Worm (Caenorhabditis elegans): ENCODE data around the gene lgc-57.

lgc-57 gene

ce11 chrII:10694713-10695112, at the start of gene lgc-57:
Gene lgc-57 (plus strand): TSS chrII:10695013.
- no peak for TF ChIP-seq unc-62 (GFP tag; optimal IDR thresholded peaks at IDR 0.05)

ce11 chrII:10646901-10647566, 47.8 kb upstream of the lgc-57 start, which contains the start of gene M28.10:
Gene M28.10 (plus strand): TSS chrII:10647516.
- no peak for TF ChIP-seq unc-62 (GFP tag; optimal IDR thresholded peaks at IDR 0.05)

ce11 chrII:10652112-10652511, 42.7 kb upstream of the lgc-57 start, which contains the start of gene nphp-1:
Gene nphp-1 (minus strand): TSS chrII:10652256.
- no peak for TF ChIP-seq unc-62 (GFP tag; optimal IDR thresholded peaks at IDR 0.05)

- TF ChIP-seq unc-62 (GFP tag; optimal IDR thresholded peaks at IDR 0.05): no peak
These were observed 41.3 kb upstream of the lgc-57 start for ce11 chrII:10653559-10653958.

- TF ChIP-seq unc-62 (GFP tag; optimal IDR thresholded peaks at IDR 0.05): no peak
These were observed 40.4 kb upstream of the lgc-57 start for ce11 chrII:10654435-10654834.

ce11 chrII:10656395-10656794, 38.4 kb upstream of the lgc-57 start:
- no peak for TF ChIP-seq unc-62 (GFP tag; optimal IDR thresholded peaks at IDR 0.05)

ce11 chrII:10657632-10658108, 37.1 kb upstream of the lgc-57 start, which contains the start of gene lact-3:
Gene lact-3 (minus strand): TSS chrII:10657682.
- no peak for TF ChIP-seq unc-62 (GFP tag; optimal IDR thresholded peaks at IDR 0.05)

- no peak for TF ChIP-seq unc-62 (GFP tag; optimal IDR thresholded peaks at IDR 0.05)
These were observed 36.1 kb upstream of the lgc-57 start, which contains the start of the genes snu-13 and rsp-7 for ce11 chrII:10658576-10659256. Gene snu-13 (minus strand): TSS chrII:10658626. Gene rsp-7 (plus strand): TSS chrII:10659206.

- TF ChIP-seq unc-62 (GFP tag; optimal IDR thresholded peaks at IDR 0.05): no peak
These were observed 35.2 kb upstream of the lgc-57 start for ce11 chrII:10659585-10659984.

- TF ChIP-seq unc-62 (GFP tag; optimal IDR thresholded peaks at IDR 0.05): no peak
These were observed 33.9 kb upstream of the lgc-57 start, which contains the start of gene marc-2 for ce11 chrII:10660892-10661291. Gene marc-2 (minus strand): TSS chrII:10660992.

- no peak for TF ChIP-seq unc-62 (GFP tag; optimal IDR thresholded peaks at IDR 0.05)
These were observed 33.3 kb upstream of the lgc-57 start for ce11 chrII:10661448-10662064.

ce11 chrII:10662279-10662678, 32.5 kb upstream of the lgc-57 start:
- no peak for TF ChIP-seq unc-62 (GFP tag; optimal IDR thresholded peaks at IDR 0.05)

ce11 chrII:10662698-10663097, 32.1 kb upstream of the lgc-57 start, which contains the start of gene D2089.8:
Gene D2089.8 (minus strand): TSS chrII:10662781.
- TF ChIP-seq unc-62 (GFP tag; optimal IDR thresholded peaks at IDR 0.05): no peak

- no peak for TF ChIP-seq unc-62 (GFP tag; optimal IDR thresholded peaks at IDR 0.05)
These were observed 29.8 kb upstream of the lgc-57 start, which contains the start of gene D2089.3 for ce11 chrII:10665031-10665430. Gene D2089.3 (minus strand): TSS chrII:10665131.

- TF ChIP-seq unc-62 (GFP tag; optimal IDR thresholded peaks at IDR 0.05): no peak
These were observed 19.5 kb upstream of the lgc-57 start, which contains the start of gene ptb-1 for ce11 chrII:10675302-10675701. Gene ptb-1 (plus strand): TSS chrII:10675602.

- no peak for TF ChIP-seq unc-62 (GFP tag; optimal IDR thresholded peaks at IDR 0.05)
These were observed 14.7 kb upstream of the lgc-57 start for ce11 chrII:10680130-10680529.
